Worm (Caenorhabditis elegans): ENCODE results near the gene H03G16.5.

H03G16.5 gene

ce11 chrX:15077597-15078261 is 21.1 kb upstream of the H03G16.5 start, which contains the start of the genes H40L08.8, H40L08.2 and H40L08.7:
Gene H40L08.8 (minus strand): TSS chrX:15077633.
Gene H40L08.2 (minus strand): TSS chrX:15077744.
Gene H40L08.7 (minus strand): TSS chrX:15077744.
- no peak for TF ChIP-seq ets-7 (tag; optimal IDR thresholded peaks at IDR 0.05)
- no peak for TF ChIP-seq F13C5.2 (tag; optimal IDR thresholded peaks at IDR 0.05)
- no peak for TF ChIP-seq hnd-1 (tag; optimal IDR thresholded peaks at IDR 0.05)
- no peak for TF ChIP-seq ceh-13 (GFP tag; optimal IDR thresholded peaks at IDR 0.05)
- no peak for TF ChIP-seq tbx-37 (GFP tag; conservative IDR thresholded peaks at IDR 0.05)
- TF ChIP-seq ama-1 (optimal IDR thresholded peaks at IDR 0.05) = no peak
- no peak for TF ChIP-seq ceh-36 (tag; optimal IDR thresholded peaks at IDR 0.05)
- TF ChIP-seq tbx-11 (GFP tag; IDR thresholded peaks at IDR 0.05) = no peak
- TF ChIP-seq flt-1 (GFP tag; IDR thresholded peaks at IDR 0.05) = no peak
- TF ChIP-seq scrt-1 (GFP tag; IDR thresholded peaks at IDR 0.05) = no peak
- TF ChIP-seq pes-1 (GFP tag; IDR thresholded peaks at IDR 0.05) = no peak
- TF ChIP-seq B0310.2 (tag; optimal IDR thresholded peaks at IDR 0.05) = no peak

ce11 chrX:15076909-15077308 is 20.3 kb upstream of the H03G16.5 start:
- TF ChIP-seq B0310.2 (tag; optimal IDR thresholded peaks at IDR 0.05) (no peak), tbx-37 (GFP tag; conservative IDR thresholded peaks at IDR 0.05) (no peak), ama-1 (optimal IDR thresholded peaks at IDR 0.05) (no peak), hmg-4 (GFP tag; optimal IDR thresholded peaks at IDR 0.05) (no peak), hnd-1 (tag; optimal IDR thresholded peaks at IDR 0.05) (no peak), ceh-13 (GFP tag; optimal IDR thresholded peaks at IDR 0.05) (no peak), ceh-36 (tag; optimal IDR thresholded peaks at IDR 0.05) (no peak), ets-7 (tag; optimal IDR thresholded peaks at IDR 0.05) (no peak), aly-1 (tag; optimal IDR thresholded peaks at IDR 0.05) (no peak), hmbx-1 (tag; optimal IDR thresholded peaks at IDR 0.05) (no peak), tbx-11 (GFP tag; IDR thresholded peaks at IDR 0.05) (no peak), tra-4 (tag; optimal IDR thresholded peaks at IDR 0.05) (no peak), pes-1 (GFP tag; IDR thresholded peaks at IDR 0.05) (no peak), sea-1 (GFP tag; conservative IDR thresholded peaks at IDR 0.05) (no peak)

ce11 chrX:15076042-15076565 is 19.5 kb upstream of the H03G16.5 start, which contains the start of the genes H40L08.3 and H40L08.9:
Gene H40L08.3 (minus strand): TSS chrX:15076092.
Gene H40L08.9 (minus strand): TSS chrX:15076480.
- TF ChIP-seq pes-1 (GFP tag; IDR thresholded peaks at IDR 0.05) = no peak
- no peak for TF ChIP-seq ceh-13 (GFP tag; optimal IDR thresholded peaks at IDR 0.05)
- TF ChIP-seq B0310.2 (tag; optimal IDR thresholded peaks at IDR 0.05) = no peak
- no peak for TF ChIP-seq sea-1 (GFP tag; conservative IDR thresholded peaks at IDR 0.05)
- TF ChIP-seq ama-1 (optimal IDR thresholded peaks at IDR 0.05) = no peak
- TF ChIP-seq scrt-1 (GFP tag; IDR thresholded peaks at IDR 0.05) = no peak
- no peak for TF ChIP-seq tbx-11 (GFP tag; IDR thresholded peaks at IDR 0.05)
- TF ChIP-seq F13C5.2 (tag; optimal IDR thresholded peaks at IDR 0.05) = no peak
- TF ChIP-seq tra-4 (tag; optimal IDR thresholded peaks at IDR 0.05) = no peak
- no peak for TF ChIP-seq hmg-4 (GFP tag; optimal IDR thresholded peaks at IDR 0.05)
- TF ChIP-seq ceh-36 (tag; optimal IDR thresholded peaks at IDR 0.05) = no peak

- no peak for TF ChIP-seq ceh-36 (tag; optimal IDR thresholded peaks at IDR 0.05)
- no peak for TF ChIP-seq tra-4 (tag; optimal IDR thresholded peaks at IDR 0.05)
- TF ChIP-seq flt-1 (GFP tag; IDR thresholded peaks at IDR 0.05) = no peak
- no peak for TF ChIP-seq sea-1 (GFP tag; conservative IDR thresholded peaks at IDR 0.05)
These were observed 18.5 kb upstream of the H03G16.5 start for ce11 chrX:15075170-15075569.

- TF ChIP-seq hmg-4 (GFP tag; optimal IDR thresholded peaks at IDR 0.05) (no peak), B0310.2 (tag; optimal IDR thresholded peaks at IDR 0.05) (no peak), pes-1 (GFP tag; IDR thresholded peaks at IDR 0.05) (no peak), tra-4 (tag; optimal IDR thresholded peaks at IDR 0.05) (no peak), flt-1 (GFP tag; IDR thresholded peaks at IDR 0.05) (no peak), ceh-36 (tag; optimal IDR thresholded peaks at IDR 0.05) (no peak), scrt-1 (GFP tag; IDR thresholded peaks at IDR 0.05) (no peak), tbx-37 (GFP tag; conservative IDR thresholded peaks at IDR 0.05) (no peak), aly-1 (tag; optimal IDR thresholded peaks at IDR 0.05) (no peak), hnd-1 (tag; optimal IDR thresholded peaks at IDR 0.05) (no peak), hmbx-1 (tag; optimal IDR thresholded peaks at IDR 0.05) (no peak), sea-1 (GFP tag; conservative IDR thresholded peaks at IDR 0.05) (no peak), ceh-13 (GFP tag; optimal IDR thresholded peaks at IDR 0.05) (no peak), tbx-11 (GFP tag; IDR thresholded peaks at IDR 0.05) (no peak), F13C5.2 (tag; optimal IDR thresholded peaks at IDR 0.05) (no peak)
These were observed 16.8 kb upstream of the H03G16.5 start for ce11 chrX:15073479-15073878.

- TF ChIP-seq ama-1 (optimal IDR thresholded peaks at IDR 0.05) = no peak
- no peak for TF ChIP-seq pes-1 (GFP tag; IDR thresholded peaks at IDR 0.05)
- no peak for TF ChIP-seq tra-4 (tag; optimal IDR thresholded peaks at IDR 0.05)
- no peak for TF ChIP-seq ceh-13 (GFP tag; optimal IDR thresholded peaks at IDR 0.05)
- no peak for TF ChIP-seq flt-1 (GFP tag; IDR thresholded peaks at IDR 0.05)
- TF ChIP-seq hmg-4 (GFP tag; optimal IDR thresholded peaks at IDR 0.05) = no peak
- no peak for TF ChIP-seq ets-7 (tag; optimal IDR thresholded peaks at IDR 0.05)
- no peak for TF ChIP-seq aly-1 (tag; optimal IDR thresholded peaks at IDR 0.05)
- TF ChIP-seq B0310.2 (tag; optimal IDR thresholded peaks at IDR 0.05) = no peak
- TF ChIP-seq tbx-11 (GFP tag; IDR thresholded peaks at IDR 0.05) = no peak
- no peak for TF ChIP-seq scrt-1 (GFP tag; IDR thresholded peaks at IDR 0.05)
These were observed 16.2 kb upstream of the H03G16.5 start for ce11 chrX:15072877-15073276.

- TF ChIP-seq B0310.2 (tag; optimal IDR thresholded peaks at IDR 0.05) (no peak), pes-1 (GFP tag; IDR thresholded peaks at IDR 0.05) (no peak), tbx-11 (GFP tag; IDR thresholded peaks at IDR 0.05) (no peak), tbx-37 (GFP tag; conservative IDR thresholded peaks at IDR 0.05) (no peak), flt-1 (GFP tag; IDR thresholded peaks at IDR 0.05) (no peak), sea-1 (GFP tag; conservative IDR thresholded peaks at IDR 0.05) (no peak), F13C5.2 (tag; optimal IDR thresholded peaks at IDR 0.05) (no peak), ama-1 (optimal IDR thresholded peaks at IDR 0.05) (no peak), ceh-36 (tag; optimal IDR thresholded peaks at IDR 0.05) (no peak), aly-1 (tag; optimal IDR thresholded peaks at IDR 0.05) (no peak), tra-4 (tag; optimal IDR thresholded peaks at IDR 0.05) (no peak), scrt-1 (GFP tag; IDR thresholded peaks at IDR 0.05) (no peak), hmg-4 (GFP tag; optimal IDR thresholded peaks at IDR 0.05) (no peak), hnd-1 (tag; optimal IDR thresholded peaks at IDR 0.05) (no peak), hmbx-1 (tag; optimal IDR thresholded peaks at IDR 0.05) (no peak), ceh-13 (GFP tag; optimal IDR thresholded peaks at IDR 0.05) (no peak), ets-7 (tag; optimal IDR thresholded peaks at IDR 0.05) (no peak)
These were observed 13.5 kb upstream of the H03G16.5 start for ce11 chrX:15070137-15070536.

All from whole organism, early embryonic.